Fruit fly (Drosophila melanogaster): Measurements from ENCODE around the gene CG13738.

CG13738 gene

DNA sequence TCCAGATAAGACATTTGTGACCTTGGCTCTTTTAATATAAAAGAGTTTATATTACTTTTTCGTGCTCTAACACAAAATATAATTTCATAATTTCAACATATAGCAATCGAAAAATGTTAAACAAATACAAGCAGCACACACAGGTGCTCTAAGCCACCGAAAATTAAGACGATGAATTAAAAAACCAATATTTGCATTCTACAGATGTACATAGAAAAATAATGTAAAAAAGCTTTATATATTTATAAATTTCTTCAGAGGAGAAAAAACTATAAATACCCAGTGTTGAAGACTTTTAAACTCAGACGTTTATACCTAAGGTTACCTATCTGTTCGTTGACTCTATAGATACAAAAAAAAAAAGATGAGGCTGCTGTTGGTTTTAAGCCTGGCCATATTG, 14.3 kb upstream of the CG13738 start, which contains the start of gene CG9040:
CG9040 (plus strand) TSS at position 301 of the 400 bp plus-strand sequence.
- no peak for TF ChIP-seq CG16779 (tag; optimal IDR thresholded peaks at IDR 0.05)
- TF ChIP-seq CG32006 (GFP tag; optimal IDR thresholded peaks at IDR 0.05): no peak
- no peak for TF ChIP-seq Smox (GFP tag; optimal IDR thresholded peaks at IDR 0.05)
- TF ChIP-seq eg (GFP tag; IDR thresholded peaks at IDR 0.05): no peak
- no peak for TF ChIP-seq CG34406 (GFP tag; optimal IDR thresholded peaks at IDR 0.05)
- TF ChIP-seq ss (GFP tag; optimal IDR thresholded peaks at IDR 0.05): no peak

dm6 chr3L:13986330-13986729, 13.1 kb upstream of the CG13738 start, which contains the start of gene CG17362:
TSS of gene CG17362 (plus strand) at chr3L:13986620.
- TF ChIP-seq Eip75B (GFP tag; optimal IDR thresholded peaks at IDR 0.05) (no peak), CG8632 (GFP tag; optimal IDR thresholded peaks at IDR 0.05) (no peak), CG6854 (GFP tag; optimal IDR thresholded peaks at IDR 0.05) (no peak), salr (GFP tag; optimal IDR thresholded peaks at IDR 0.05) (no peak), fkh (GFP tag; optimal IDR thresholded peaks at IDR 0.05) (no peak), CG10669 (GFP tag; optimal IDR thresholded peaks at IDR 0.05) (no peak), dsx (GFP tag; optimal IDR thresholded peaks at IDR 0.05; ENCODE audit: poor library complexity, severe bottlenecking) (no peak), CG9139 (GFP tag; optimal IDR thresholded peaks at IDR 0.05) (no peak), Met (GFP tag; optimal IDR thresholded peaks at IDR 0.05) (no peak), Eip93F (GFP tag; optimal IDR thresholded peaks at IDR 0.05) (no peak), CG11762 (GFP tag; optimal IDR thresholded peaks at IDR 0.05; ENCODE audit: insufficient read depth) (no peak), CG6808 (GFP tag; optimal IDR thresholded peaks at IDR 0.05) (no peak), spab (GFP tag; optimal IDR thresholded peaks at IDR 0.05) (no peak), CG10631 (GFP tag; optimal IDR thresholded peaks at IDR 0.05) (no peak), CG8119 (GFP tag; IDR thresholded peaks at IDR 0.05) (no peak), topi (GFP tag; optimal IDR thresholded peaks at IDR 0.05) (no peak), CG3032 (tag; optimal IDR thresholded peaks at IDR 0.05) (no peak)

DNA sequence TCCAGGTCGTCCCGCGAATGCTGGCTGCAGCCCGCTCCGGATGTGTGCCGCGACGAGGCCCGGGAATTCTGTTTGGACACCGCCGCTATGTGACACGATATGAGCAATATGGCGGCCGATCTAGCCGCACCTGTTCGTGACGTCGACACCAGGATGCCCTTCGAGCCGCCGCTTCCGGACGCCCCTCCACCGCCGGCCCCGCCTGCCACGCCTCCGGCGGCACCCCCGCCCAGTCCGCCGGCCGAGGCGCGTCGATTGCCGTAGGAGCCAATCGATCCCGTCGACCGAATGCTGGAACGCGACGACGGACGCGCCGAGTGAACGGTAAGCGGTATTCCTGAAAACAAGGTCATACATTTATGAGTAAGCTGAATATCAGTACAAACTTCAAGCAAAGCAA, 9.2 kb upstream of the CG13738 start:
- no peak for TF ChIP-seq CG6163 (GFP tag; IDR thresholded peaks at IDR 0.05)
- no peak for TF ChIP-seq eg (GFP tag; IDR thresholded peaks at IDR 0.05)
- TF ChIP-seq CG7368 (GFP tag; optimal IDR thresholded peaks at IDR 0.05): no peak
- TF ChIP-seq Smox (GFP tag; optimal IDR thresholded peaks at IDR 0.05): no peak
- no peak for TF ChIP-seq acj6 (GFP tag; optimal IDR thresholded peaks at IDR 0.05)
- no peak for TF ChIP-seq dac (GFP tag; optimal IDR thresholded peaks at IDR 0.05)
- no peak for TF ChIP-seq fd59A (GFP tag; optimal IDR thresholded peaks at IDR 0.05)
- TF ChIP-seq esn (GFP tag; optimal IDR thresholded peaks at IDR 0.05): no peak
- no peak for TF ChIP-seq Sox14 (GFP tag; optimal IDR thresholded peaks at IDR 0.05)
- TF ChIP-seq CG34406 (GFP tag; optimal IDR thresholded peaks at IDR 0.05): no peak
- TF ChIP-seq Gug (GFP tag; IDR thresholded peaks at IDR 0.05): no peak
- no peak for TF ChIP-seq fd85E (GFP tag; optimal IDR thresholded peaks at IDR 0.05)
- no peak for TF ChIP-seq dsx (GFP tag; optimal IDR thresholded peaks at IDR 0.05; ENCODE audit: poor library complexity, severe bottlenecking)
- TF ChIP-seq Ets21C (GFP tag; optimal IDR thresholded peaks at IDR 0.05): no peak
- TF ChIP-seq CG10631 (GFP tag; optimal IDR thresholded peaks at IDR 0.05): no peak
- TF ChIP-seq spab (GFP tag; optimal IDR thresholded peaks at IDR 0.05): no peak
- TF ChIP-seq CG32006 (GFP tag; optimal IDR thresholded peaks at IDR 0.05): no peak
- TF ChIP-seq CG6854 (GFP tag; optimal IDR thresholded peaks at IDR 0.05): no peak

DNA sequence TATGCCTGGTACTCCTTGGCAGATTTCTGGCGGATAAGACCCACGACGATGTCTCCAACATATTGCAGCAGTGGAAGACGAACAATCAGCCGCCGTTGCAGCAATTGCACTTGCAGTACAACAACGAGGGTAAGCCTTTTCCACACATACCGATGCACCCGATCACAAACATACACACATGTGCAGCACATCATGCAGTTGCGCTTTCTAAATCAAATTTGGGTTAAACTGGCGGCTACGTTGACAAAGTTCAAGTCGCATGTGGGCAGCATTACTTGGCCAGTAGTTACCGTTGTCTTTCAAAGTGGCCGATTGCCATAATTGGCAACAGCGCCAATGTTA, 7.8 kb downstream of the CG13738 start:
- TF ChIP-seq CG4318 (GFP tag; optimal IDR thresholded peaks at IDR 0.05): no peak
- TF ChIP-seq CG15336 (GFP tag; IDR thresholded peaks at IDR 0.05): 0 out of 2 replicates have a peak, but pooled peaks have one; percentile 5
- no peak for TF ChIP-seq CG8319 (GFP tag; optimal IDR thresholded peaks at IDR 0.05)

All from whole organism, prepupa.